Worm (Caenorhabditis elegans) whole organism, L1 larva: ENCODE results near the gene sre-33.

Source experiments
- C04F5.9 ChIP-seq: sonication (generic microtip); optimal IDR thresholded peaks from 2 replicates; lab custom pipeline; 2016; ENCODE audit warnings: missing genetic modification characterization, missing compliant biosample characterization
- C34B4.2 ChIP-seq: sonication (generic microtip); optimal IDR thresholded peaks from 2 replicates; lab custom pipeline; 2017; ENCODE audit warnings: mild to moderate bottlenecking, missing genetic modification characterization, missing compliant biosample characterization
- F16B12.6 ChIP-seq: fragments of 150-350 bp; optimal IDR thresholded peaks from 2 replicates; lab custom pipeline; 2014; ENCODE audit warnings: missing biosample characterization, missing genetic modification characterization
- aha-1 ChIP-seq: fragments of 150-350 bp; optimal IDR thresholded peaks from 2 replicates; lab custom pipeline; 2014; ENCODE audit warnings: missing biosample characterization, missing genetic modification characterization
- ceh-8 ChIP-seq: fragments of 200-800 bp; sonication (Bioruptor generic); optimal IDR thresholded peaks from 2 replicates; lab custom pipeline; 2018; ENCODE audit warnings: mild to moderate bottlenecking, missing genetic modification characterization, moderate library complexity, missing compliant biosample characterization
- ceh-82 ChIP-seq, 3 experiments: fragments of 150-350 bp in 1 of 3; sonication (generic microtip) in 2 of 3; optimal IDR thresholded peaks; 2 replicates each; lab custom pipeline; 2014 to 2017; ENCODE audit warnings: missing biosample characterization in 3 of 3, missing genetic modification characterization in 3 of 3
- ceh-88 ChIP-seq: fragments of 200-800 bp; sonication (Bioruptor generic); IDR thresholded peaks from 2 replicates; pipeline ENCODE4 v1.3.6; 2022; ENCODE audit warnings: missing genetic modification characterization, missing compliant biosample characterization
- dsc-1 ChIP-seq: sonication (generic microtip); optimal IDR thresholded peaks from 2 replicates; lab custom pipeline; 2016; ENCODE audit warnings: mild to moderate bottlenecking, missing genetic modification characterization, missing compliant biosample characterization
- efl-1 ChIP-seq, 4 experiments: fragments of 150-350 bp; optimal IDR thresholded peaks in 3 of 4; peaks in 1 of 4; 1 replicate in 1 of 4; 2 replicates in 3 of 4; lab custom pipeline; 2014; ENCODE audit warnings: missing biosample characterization in 2 of 4, missing genetic modification characterization in 2 of 4, missing genetic modification reagents in 2 of 4
- egl-27 ChIP-seq, 2 experiments: fragments of 150-350 bp in 1 of 2; sonication (generic microtip); optimal IDR thresholded peaks; 3 replicates each; lab custom pipeline; 2017 to 2018; ENCODE audit warnings: missing biosample characterization in 2 of 2, missing genetic modification characterization in 2 of 2, missing genetic modification reagents in 2 of 2
- elt-2 ChIP-seq: sonication (generic microtip); optimal IDR thresholded peaks from 2 replicates; lab custom pipeline; 2016; ENCODE audit warnings: missing genetic modification characterization, mild to moderate bottlenecking, inconsistent platforms, missing compliant biosample characterization, missing genetic modification reagents
- fkh-4 ChIP-seq: sonication (generic microtip); optimal IDR thresholded peaks from 2 replicates; lab custom pipeline; 2016; ENCODE audit warnings: missing compliant biosample characterization, missing genetic modification characterization, borderline replicate concordance
- fkh-8 ChIP-seq: sonication (generic microtip); optimal IDR thresholded peaks from 2 replicates; lab custom pipeline; 2016; ENCODE audit warnings: mild to moderate bottlenecking, missing genetic modification characterization, missing compliant biosample characterization
- fos-1 ChIP-seq: fragments of 150-350 bp; optimal IDR thresholded peaks from 2 replicates; lab custom pipeline; 2014; ENCODE audit warnings: missing biosample characterization, missing genetic modification characterization
- irx-1 ChIP-seq: sonication (generic microtip); optimal IDR thresholded peaks from 2 replicates; lab custom pipeline; 2016; ENCODE audit warnings: missing genetic modification characterization, missing compliant biosample characterization
- jun-1 ChIP-seq: fragments of 150-350 bp; optimal IDR thresholded peaks from 2 replicates; lab custom pipeline; 2014; ENCODE audit warnings: missing biosample characterization, missing genetic modification reagents, missing genetic modification characterization
- lin-13 ChIP-seq: fragments of 150-350 bp; optimal IDR thresholded peaks from 2 replicates; lab custom pipeline; 2014; ENCODE audit warnings: missing biosample characterization, missing genetic modification reagents, missing genetic modification characterization
- lin-35 ChIP-seq, 2 experiments: fragments of 150-350 bp; optimal IDR thresholded peaks; 2 replicates each; lab custom pipeline; 2014; ENCODE audit warnings: missing biosample characterization in 2 of 2, missing genetic modification characterization in 2 of 2, missing genetic modification reagents in 2 of 2
- nhr-11 ChIP-seq: fragments of 150-350 bp; optimal IDR thresholded peaks from 2 replicates; lab custom pipeline; 2014; ENCODE audit warnings: missing biosample characterization, missing genetic modification characterization
- nhr-12 ChIP-seq: sonication (generic microtip); optimal IDR thresholded peaks from 2 replicates; lab custom pipeline; 2017; ENCODE audit warnings: missing biosample characterization, missing genetic modification characterization
- nhr-47 ChIP-seq: sonication (generic microtip); optimal IDR thresholded peaks from 2 replicates; lab custom pipeline; 2016; ENCODE audit warnings: mild to moderate bottlenecking, missing genetic modification characterization, moderate library complexity, missing compliant biosample characterization
- nhr-76 ChIP-seq: sonication (generic microtip); optimal IDR thresholded peaks from 2 replicates; lab custom pipeline; 2017; ENCODE audit warnings: missing biosample characterization, missing genetic modification characterization
- nhr-77 ChIP-seq: fragments of 150-350 bp; optimal IDR thresholded peaks from 2 replicates; lab custom pipeline; 2014; ENCODE audit warnings: missing biosample characterization, missing genetic modification characterization
- nhr-84 ChIP-seq: sonication (generic microtip); optimal IDR thresholded peaks from 2 replicates; lab custom pipeline; 2017; ENCODE audit warnings: missing biosample characterization, missing genetic modification characterization
- nhr-85 ChIP-seq: sonication (generic microtip); peaks from one replicate; lab custom pipeline; 2016; ENCODE audit warnings: missing genetic modification characterization, inconsistent platforms, missing compliant biosample characterization
- pag-3 ChIP-seq: sonication (generic microtip); optimal IDR thresholded peaks from 2 replicates; lab custom pipeline; 2017; ENCODE audit warnings: missing genetic modification characterization, mild to moderate bottlenecking, missing compliant biosample characterization, antibody characterized with exemption, borderline replicate concordance; ENCODE audit not compliant: insufficient read depth
- skn-1 ChIP-seq: fragments of 150-350 bp; optimal IDR thresholded peaks from 2 replicates; lab custom pipeline; 2014; ENCODE audit warnings: missing biosample characterization, missing genetic modification characterization
- snu-23 ChIP-seq: sonication (generic microtip); optimal IDR thresholded peaks from 2 replicates; lab custom pipeline; 2016; ENCODE audit warnings: missing genetic modification characterization, missing compliant biosample characterization
- sup-37 ChIP-seq: fragments of 200-800 bp; sonication (Bioruptor generic); optimal IDR thresholded peaks from 2 replicates; lab custom pipeline; 2018; ENCODE audit warnings: mild to moderate bottlenecking, missing genetic modification characterization, missing compliant biosample characterization
- swsn-7 ChIP-seq: sonication (generic microtip); optimal IDR thresholded peaks from 2 replicates; lab custom pipeline; 2016; ENCODE audit warnings: missing genetic modification characterization, missing compliant biosample characterization
- tbx-2 ChIP-seq: sonication (generic microtip); optimal IDR thresholded peaks from 2 replicates; lab custom pipeline; 2016; ENCODE audit warnings: missing genetic modification characterization, missing compliant biosample characterization
- tlp-1 ChIP-seq: fragments of 150-350 bp; optimal IDR thresholded peaks from 2 replicates; lab custom pipeline; 2014; ENCODE audit warnings: missing biosample characterization, missing genetic modification characterization
- unc-130 ChIP-seq: fragments of 150-350 bp; optimal IDR thresholded peaks from 2 replicates; lab custom pipeline; 2017; ENCODE audit warnings: missing biosample characterization, missing genetic modification characterization, inconsistent platforms
- unc-98 ChIP-seq: fragments of 200-800 bp; sonication (Bioruptor generic); IDR thresholded peaks from 2 replicates; pipeline ENCODE4 v1.3.6; 2022; ENCODE audit warnings: missing genetic modification characterization, missing compliant biosample characterization
- vab-15 ChIP-seq: sonication (generic microtip); optimal IDR thresholded peaks from 2 replicates; lab custom pipeline; 2017; ENCODE audit warnings: missing genotype, mild to moderate bottlenecking, missing genetic modification characterization, missing compliant biosample characterization
- ztf-11 ChIP-seq, 2 experiments: sonication (generic microtip); optimal IDR thresholded peaks; 2 replicates each; lab custom pipeline; 2016 to 2017; ENCODE audit warnings: missing genetic modification characterization in 2 of 2, missing biosample characterization in 1 of 2, missing compliant biosample characterization in 1 of 2

The sre-33 gene

ce11 chrII:12460602-12461453 lies 7.7 kb downstream of the sre-33 start, which contains the start of gene tag-280:
TSS of gene tag-280 (plus strand) at chrII:12460652.
- TF ChIP-seq unc-130 (tag; lab: Kevin White, UChicago) (no peak), efl-1 (optimal IDR thresholded peaks at IDR 0.05; lab: Kevin White, UChicago) (no peak), efl-1 (GFP tag; optimal IDR thresholded peaks at IDR 0.05 in 1 of 2; lab: Kevin White, UChicago) (peak in 1 of 2 experiments; percentile 59)

ce11 chrII:12462244-12462643 lies 9.1 kb downstream of the sre-33 start, which contains the start of gene F15A4.2:
TSS of gene F15A4.2 (plus strand) at chrII:12462544.
- TF ChIP-seq ceh-8 (GFP tag; lab: Kevin White, UChicago) (no peak), jun-1 (tag; lab: Kevin White, UChicago) (no peak), nhr-47 (no peak), efl-1 (optimal IDR thresholded peaks at IDR 0.05; lab: Kevin White, UChicago) (no peak), efl-1 (GFP tag; optimal IDR thresholded peaks at IDR 0.05 in 1 of 2; lab: Kevin White, UChicago) (no peak), nhr-11 (tag; lab: Kevin White, UChicago) (no peak), vab-15 (tag; lab: Kevin White, UChicago) (no peak), lin-35 (GFP tag; optimal IDR thresholded peaks at IDR 0.05; lab: Kevin White, UChicago) (no peak), lin-13 (GFP tag; lab: Kevin White, UChicago) (no peak), tlp-1 (tag; lab: Kevin White, UChicago) (no peak), ztf-11 (tag; optimal IDR thresholded peaks at IDR 0.05; lab: Kevin White, UChicago) (no peak), egl-27 (tag; optimal IDR thresholded peaks at IDR 0.05; lab: Kevin White, UChicago) (no peak), nhr-12 (no peak), tbx-2 (tag; lab: Kevin White, UChicago) (no peak), nhr-77 (tag; lab: Kevin White, UChicago) (no peak), pag-3 (no peak), elt-2 (no peak), unc-98 (GFP tag; lab: Robert Waterston, UW) (no peak), dsc-1 (no peak), C34B4.2 (tag; lab: Kevin White, UChicago) (no peak)

- no peak for TF ChIP-seq nhr-11 (tag; lab: Kevin White, UChicago)
- no peak for TF ChIP-seq nhr-76 (tag; lab: Kevin White, UChicago)
- TF ChIP-seq nhr-85 (tag; lab: Kevin White, UChicago) = no peak
- no peak for TF ChIP-seq ceh-82 (tag; optimal IDR thresholded peaks at IDR 0.05; lab: Kevin White, UChicago)
- no peak for TF ChIP-seq nhr-84 (tag; lab: Kevin White, UChicago)
- TF ChIP-seq ceh-88 = no peak
- TF ChIP-seq fkh-4 (tag; lab: Kevin White, UChicago) = no peak
These were observed 12.5 kb downstream of the sre-33 start, which contains the start of gene sre-37 for ce11 chrII:12465557-12465956. TSS of gene sre-37 (plus strand) at chrII:12465857.

- TF ChIP-seq irx-1 (tag; lab: Kevin White, UChicago) (no peak), F16B12.6 (tag; lab: Kevin White, UChicago) (no peak), C04F5.9 (tag; lab: Kevin White, UChicago) (no peak), nhr-11 (tag; lab: Kevin White, UChicago) (no peak), swsn-7 (tag; lab: Kevin White, UChicago) (no peak), skn-1 (tag; lab: Kevin White, UChicago) (no peak), aha-1 (tag; lab: Kevin White, UChicago) (no peak), sup-37 (GFP tag; lab: Kevin White, UChicago) (no peak), fkh-8 (tag; lab: Kevin White, UChicago) (no peak), snu-23 (GFP tag; lab: Kevin White, UChicago) (no peak), fos-1 (no peak), nhr-77 (tag; lab: Kevin White, UChicago) (no peak)
These were observed 13.9 kb downstream of the sre-33 start, which contains the start of gene srg-16 for ce11 chrII:12467047-12467446. TSS of gene srg-16 (plus strand) at chrII:12467133.
